Worm (Caenorhabditis elegans) whole organism, young adult: Measurements from ENCODE around the gene M162.15.

Experiments
- F10E7.11 ChIP-seq: sonication (generic microtip); optimal IDR thresholded peaks from 2 replicates; lab custom pipeline; 2017; ENCODE audit warnings: mild to moderate bottlenecking, missing genetic modification characterization, moderate library complexity, missing compliant biosample characterization
- F23B12.7 ChIP-seq: sonication (generic microtip); optimal IDR thresholded peaks from 2 replicates; lab custom pipeline; 2017; ENCODE audit warnings: missing genetic modification characterization, mild to moderate bottlenecking, missing compliant biosample characterization, antibody characterized with exemption, moderate library complexity; ENCODE audit not compliant: insufficient read depth
- F33H1.4 ChIP-seq: fragments of 200-800 bp; sonication (Bioruptor generic); IDR thresholded peaks from 2 replicates; pipeline ENCODE4 v1.3.6; 2022; ENCODE audit warnings: missing genetic modification reagents, missing genetic modification characterization, missing compliant biosample characterization
- F39B2.1 ChIP-seq: fragments of 200-800 bp; sonication (Bioruptor generic); IDR thresholded peaks from 2 replicates; pipeline ENCODE4 v1.3.6; 2022; ENCODE audit warnings: missing genetic modification reagents, missing genetic modification characterization, missing compliant biosample characterization
- F49E8.2 ChIP-seq: sonication (generic microtip); optimal IDR thresholded peaks from 3 replicates; lab custom pipeline; 2017; ENCODE audit warnings: missing genetic modification characterization, mild to moderate bottlenecking, missing compliant biosample characterization, antibody characterized with exemption, moderate library complexity; ENCODE audit not compliant: insufficient read depth
- F55B11.4 ChIP-seq: sonication (generic microtip); optimal IDR thresholded peaks from 2 replicates; lab custom pipeline; 2016; ENCODE audit warnings: missing compliant biosample characterization, missing genetic modification characterization, borderline replicate concordance; ENCODE audit not compliant: insufficient read depth
- Y56A3A.18 ChIP-seq: fragments of 200-800 bp; sonication (Bioruptor generic); IDR thresholded peaks from 2 replicates; pipeline ENCODE4 v1.3.6; 2022; ENCODE audit warnings: missing genetic modification reagents, missing genetic modification characterization, missing compliant biosample characterization
- athp-1 ChIP-seq: sonication (generic microtip); optimal IDR thresholded peaks from 2 replicates; lab custom pipeline; 2017; ENCODE audit warnings: mild to moderate bottlenecking, missing genetic modification characterization, missing compliant biosample characterization
- attf-5 ChIP-seq: fragments of 200-800 bp; sonication (Bioruptor generic); optimal IDR thresholded peaks from 2 replicates; lab custom pipeline; 2018; ENCODE audit warnings: mild to moderate bottlenecking, missing genetic modification characterization, missing compliant biosample characterization
- attf-6 ChIP-seq: fragments of 200-800 bp; sonication (Bioruptor generic); IDR thresholded peaks from 2 replicates; pipeline ENCODE4 v1.3.6; 2022; ENCODE audit warnings: missing genetic modification reagents, missing genetic modification characterization, missing compliant biosample characterization
- bed-2 ChIP-seq: fragments of 200-800 bp; sonication (Bioruptor generic); IDR thresholded peaks from 2 replicates; pipeline ENCODE4 v1.3.6; 2022; ENCODE audit warnings: missing genetic modification reagents, missing genetic modification characterization, missing compliant biosample characterization
- ccch-3 ChIP-seq: fragments of 200-800 bp; sonication (Bioruptor generic); optimal IDR thresholded peaks from 2 replicates; lab custom pipeline; 2018; ENCODE audit warnings: mild to moderate bottlenecking, missing genetic modification characterization, missing compliant biosample characterization
- cebp-1 ChIP-seq, 2 experiments: fragments of 200-800 bp in 1 of 2; sonication (Bioruptor generic) in 1 of 2; sonication (generic microtip) in 1 of 2; IDR thresholded peaks in 1 of 2; optimal IDR thresholded peaks in 1 of 2; 2 replicates each; pipeline versions ENCODE4 v1.3.6 to Lab custom; 2017 to 2022; ENCODE audit warnings: missing compliant biosample characterization in 2 of 2, missing genetic modification characterization in 2 of 2, mild to moderate bottlenecking in 1 of 2, missing genetic modification reagents in 1 of 2, moderate library complexity in 1 of 2
- ceh-100 ChIP-seq: fragments of 200-800 bp; sonication (Bioruptor generic); IDR thresholded peaks from 2 replicates; pipeline ENCODE4 v1.3.6; 2022; ENCODE audit warnings: missing genetic modification reagents, missing genetic modification characterization, missing compliant biosample characterization
- ceh-79 ChIP-seq: sonication (generic microtip); optimal IDR thresholded peaks from 2 replicates; lab custom pipeline; 2017; ENCODE audit warnings: mild to moderate bottlenecking, missing genetic modification characterization, missing compliant biosample characterization
- dox-1 ChIP-seq: fragments of 200-800 bp; sonication (Bioruptor generic); IDR thresholded peaks from 2 replicates; pipeline ENCODE4 v1.3.6; 2022; ENCODE audit warnings: missing genetic modification reagents, missing genetic modification characterization, missing compliant biosample characterization
- egl-18 ChIP-seq: fragments of 200-800 bp; sonication (Bioruptor generic); IDR thresholded peaks from 2 replicates; pipeline ENCODE4 v1.3.6; 2022; ENCODE audit warnings: missing genetic modification reagents, missing genetic modification characterization, missing compliant biosample characterization
- egl-44 ChIP-seq: fragments of 200-800 bp; sonication (Bioruptor generic); IDR thresholded peaks from 2 replicates; pipeline ENCODE4 v1.3.6; 2022; ENCODE audit warnings: missing genetic modification reagents, missing genetic modification characterization, missing compliant biosample characterization
- egrh-3 ChIP-seq: fragments of 200-800 bp; sonication (Bioruptor generic); IDR thresholded peaks from 2 replicates; pipeline ENCODE4 v1.3.6; 2022; ENCODE audit warnings: missing genetic modification reagents, missing genetic modification characterization, missing compliant biosample characterization
- ets-4 ChIP-seq: fragments of 200-800 bp; sonication (Bioruptor generic); optimal IDR thresholded peaks from 2 replicates; lab custom pipeline; 2018; ENCODE audit warnings: mild to moderate bottlenecking, missing genetic modification characterization, missing compliant biosample characterization
- fkh-3 ChIP-seq: sonication (generic microtip); optimal IDR thresholded peaks from 2 replicates; lab custom pipeline; 2016; ENCODE audit warnings: mild to moderate bottlenecking, missing genetic modification characterization, missing compliant biosample characterization
- him-1 ChIP-seq: sonication (generic microtip); optimal IDR thresholded peaks from 2 replicates; lab custom pipeline; 2016; ENCODE audit warnings: missing genotype, missing genetic modification reagents, missing genetic modification characterization, missing compliant biosample characterization
- hmg-20 ChIP-seq: fragments of 200-800 bp; sonication (Bioruptor generic); IDR thresholded peaks from 2 replicates; pipeline ENCODE4 v1.3.6; 2022; ENCODE audit warnings: missing genetic modification reagents, missing genetic modification characterization, missing compliant biosample characterization
- lag-1 ChIP-seq: fragments of 200-800 bp; sonication (Bioruptor generic); IDR thresholded peaks from 2 replicates; pipeline ENCODE4 v1.3.6; 2022; ENCODE audit warnings: missing genetic modification reagents, missing genetic modification characterization, missing compliant biosample characterization
- let-526 ChIP-seq: fragments of 200-800 bp; sonication (Bioruptor generic); IDR thresholded peaks from 2 replicates; pipeline ENCODE4 v1.3.6; 2022; ENCODE audit warnings: missing genetic modification reagents, missing genetic modification characterization, missing compliant biosample characterization
- lin-26 ChIP-seq: fragments of 200-800 bp; sonication (Bioruptor generic); IDR thresholded peaks from 2 replicates; pipeline ENCODE4 v1.3.6; 2022; ENCODE audit warnings: missing genetic modification reagents, missing genetic modification characterization, missing compliant biosample characterization
- lin-40 ChIP-seq: sonication (generic microtip); optimal IDR thresholded peaks from 2 replicates; lab custom pipeline; 2016; ENCODE audit warnings: missing genetic modification characterization, mild to moderate bottlenecking, missing compliant biosample characterization, missing genotype, missing genetic modification reagents
- lin-54 ChIP-seq: fragments of 200-800 bp; sonication (Bioruptor generic); optimal IDR thresholded peaks from 2 replicates; lab custom pipeline; 2018; ENCODE audit warnings: mild to moderate bottlenecking, missing genetic modification characterization, missing compliant biosample characterization
- lsl-1 ChIP-seq: fragments of 200-800 bp; sonication (Bioruptor generic); optimal IDR thresholded peaks from 2 replicates; lab custom pipeline; 2018; ENCODE audit warnings: mild to moderate bottlenecking, missing genetic modification characterization, moderate library complexity, missing compliant biosample characterization
- madf-3 ChIP-seq: fragments of 200-800 bp; sonication (Bioruptor generic); IDR thresholded peaks from 2 replicates; pipeline ENCODE4 v1.3.6; 2022; ENCODE audit warnings: missing genetic modification reagents, missing genetic modification characterization, missing compliant biosample characterization
- mcd-1 ChIP-seq: fragments of 200-800 bp; sonication (Bioruptor generic); IDR thresholded peaks from 2 replicates; pipeline ENCODE4 v1.3.6; 2022; ENCODE audit warnings: missing genetic modification reagents, missing genetic modification characterization, missing compliant biosample characterization
- mel-28 ChIP-seq: sonication (generic microtip); optimal IDR thresholded peaks from 2 replicates; lab custom pipeline; 2016; ENCODE audit warnings: borderline replicate concordance, mild to moderate bottlenecking, missing genetic modification characterization, missing compliant biosample characterization
- mxl-1 ChIP-seq: sonication (generic microtip); optimal IDR thresholded peaks from 2 replicates; lab custom pipeline; 2016; ENCODE audit warnings: missing genetic modification characterization, missing compliant biosample characterization
- nhr-90 ChIP-seq: sonication (generic microtip); optimal IDR thresholded peaks from 2 replicates; lab custom pipeline; 2016; ENCODE audit warnings: missing genotype, mild to moderate bottlenecking, missing genetic modification characterization, missing compliant biosample characterization
- pbrm-1 ChIP-seq: fragments of 200-800 bp; sonication (Bioruptor generic); IDR thresholded peaks from 2 replicates; pipeline ENCODE4 v1.3.6; 2022; ENCODE audit warnings: missing genetic modification reagents, missing genetic modification characterization, missing compliant biosample characterization
- pha-4 ChIP-seq: fragments of 150-350 bp; sonication (generic microtip); optimal IDR thresholded peaks from 2 replicates; lab custom pipeline; 2014; ENCODE audit warnings: missing biosample characterization, missing genetic modification reagents, missing genetic modification characterization
- rec-8 ChIP-seq, 2 experiments: sonication (generic microtip); optimal IDR thresholded peaks; 2 replicates each; lab custom pipeline; 2016; ENCODE audit warnings: mild to moderate bottlenecking in 2 of 2, missing genetic modification characterization in 2 of 2, missing genetic modification reagents in 2 of 2, missing genotype in 2 of 2, missing biosample characterization in 1 of 2, missing compliant biosample characterization in 1 of 2, moderate library complexity in 1 of 2
- repo-1 ChIP-seq: sonication (generic microtip); optimal IDR thresholded peaks from 2 replicates; lab custom pipeline; 2017; ENCODE audit warnings: mild to moderate bottlenecking, missing genetic modification characterization, missing compliant biosample characterization
- sea-2 ChIP-seq: fragments of 200-800 bp; sonication (Bioruptor generic); IDR thresholded peaks from 2 replicates; pipeline ENCODE4 v1.3.6; 2022; ENCODE audit warnings: missing genetic modification characterization, missing compliant biosample characterization
- snpc-1.1 ChIP-seq: sonication (generic microtip); optimal IDR thresholded peaks from 2 replicates; lab custom pipeline; 2017; ENCODE audit warnings: missing genetic modification characterization, mild to moderate bottlenecking, missing compliant biosample characterization, antibody characterized with exemption, moderate library complexity, missing genotype, missing genetic modification reagents; ENCODE audit not compliant: insufficient read depth
- tbp1 ChIP-seq: fragments of 200-800 bp; sonication (Bioruptor generic); optimal IDR thresholded peaks from 2 replicates; lab custom pipeline; 2018; ENCODE audit warnings: mild to moderate bottlenecking, missing genetic modification characterization, missing compliant biosample characterization
- tlf-1 ChIP-seq: fragments of 200-800 bp; sonication (Bioruptor generic); optimal IDR thresholded peaks from 2 replicates; lab custom pipeline; 2018; ENCODE audit warnings: mild to moderate bottlenecking, missing genetic modification characterization, missing compliant biosample characterization
- unc-130 ChIP-seq: sonication (generic microtip); optimal IDR thresholded peaks from 2 replicates; lab custom pipeline; 2016; ENCODE audit warnings: missing genetic modification reagents, missing genetic modification characterization, missing compliant biosample characterization
- zim-3 ChIP-seq: sonication (generic microtip); optimal IDR thresholded peaks from 2 replicates; lab custom pipeline; 2017; ENCODE audit warnings: mild to moderate bottlenecking, missing genetic modification characterization, moderate library complexity, missing compliant biosample characterization
- ztf-18 ChIP-seq: sonication (generic microtip); optimal IDR thresholded peaks from 2 replicates; lab custom pipeline; 2016; ENCODE audit warnings: missing genotype, mild to moderate bottlenecking, missing genetic modification characterization, missing compliant biosample characterization
- ztf-25 ChIP-seq: fragments of 200-800 bp; sonication (Bioruptor generic); IDR thresholded peaks from 2 replicates; pipeline ENCODE4 v1.3.6; 2022; ENCODE audit warnings: missing genetic modification reagents, missing genetic modification characterization, missing compliant biosample characterization
- ztf-28 ChIP-seq: fragments of 200-800 bp; sonication (Bioruptor generic); IDR thresholded peaks from 2 replicates; pipeline ENCODE4 v1.3.6; 2022; ENCODE audit warnings: missing genetic modification reagents, missing genetic modification characterization, missing compliant biosample characterization

Gene M162.15

ce11 chrV:19722881-19723280 lies 48.7 kb downstream of the M162.15 start:
- no peak for TF ChIP-seq repo-1
- TF ChIP-seq rec-8 (tag; optimal IDR thresholded peaks at IDR 0.05; lab: Kevin White, UChicago) = peak; percentile 5 to 14
- peak; percentile 32 for TF ChIP-seq ztf-18 (tag; lab: Kevin White, UChicago)
- TF ChIP-seq lsl-1 = peak; percentile 3
- no peak for TF ChIP-seq sea-2 (GFP tag; lab: Robert Waterston, UW)
- TF ChIP-seq fkh-3 (tag; lab: Kevin White, UChicago) = no peak
- peak; percentile 4 for TF ChIP-seq him-1 (tag; lab: Kevin White, UChicago)
- TF ChIP-seq F33H1.4 (GFP tag; lab: Robert Waterston, UW) = no peak; the same call in 1 of the 2 replicates
- TF ChIP-seq athp-1 (tag; lab: Kevin White, UChicago) = no peak
- TF ChIP-seq F10E7.11 (tag; lab: Kevin White, UChicago) = no peak
- no peak for TF ChIP-seq lin-40
- no peak for TF ChIP-seq F55B11.4 (tag; lab: Kevin White, UChicago)
- TF ChIP-seq lag-1 = no peak
- TF ChIP-seq pha-4 (tag; lab: Kevin White, UChicago) = no peak
- TF ChIP-seq ztf-25 (GFP tag; lab: Robert Waterston, UW) = 0 out of 2 replicates have a peak, but pooled peaks have one; percentile 53
- peak; percentile 25 for TF ChIP-seq lin-54 (GFP tag; lab: Kevin White, UChicago)
- TF ChIP-seq bed-2 (GFP tag; lab: Robert Waterston, UW) = no peak
- peak; percentile 63; the same call in 1 of the 2 replicates for TF ChIP-seq dox-1
- TF ChIP-seq ceh-100 (GFP tag; lab: Robert Waterston, UW) = no peak
- TF ChIP-seq let-526 (GFP tag; lab: Robert Waterston, UW) = no peak
- TF ChIP-seq mcd-1 = peak; percentile 52
- peak; percentile 4 for TF ChIP-seq nhr-90 (tag; lab: Kevin White, UChicago)
- no peak for TF ChIP-seq unc-130 (GFP tag; lab: Kevin White, UChicago)
- TF ChIP-seq lin-26 (GFP tag; lab: Robert Waterston, UW) = 0 out of 2 replicates have a peak, but pooled peaks have one; percentile 68
- no peak for TF ChIP-seq Y56A3A.18
- TF ChIP-seq attf-6 (GFP tag; lab: Robert Waterston, UW) = no peak
- TF ChIP-seq ets-4 (GFP tag; lab: Kevin White, UChicago) = no peak
- peak; percentile 27; the same call in 1 of the 2 replicates for TF ChIP-seq egl-44 (GFP tag; lab: Robert Waterston, UW)
- TF ChIP-seq tlf-1 (GFP tag; lab: Kevin White, UChicago) = no peak
- TF ChIP-seq F49E8.2 (tag; lab: Kevin White, UChicago) = no peak
- no peak for TF ChIP-seq F39B2.1 (GFP tag; lab: Robert Waterston, UW)
- TF ChIP-seq egl-18 (GFP tag; lab: Robert Waterston, UW) = no peak
- no peak for TF ChIP-seq ccch-3 (GFP tag; lab: Kevin White, UChicago)
- TF ChIP-seq mel-28 (tag; lab: Kevin White, UChicago) = no peak
- peak; percentile 71; the same call in 1 of the 2 replicates for TF ChIP-seq ztf-28 (GFP tag; lab: Robert Waterston, UW)
- TF ChIP-seq attf-5 (GFP tag; lab: Kevin White, UChicago) = no peak
- peak; percentile 65; the same call in 1 of the 2 replicates for TF ChIP-seq madf-3
- TF ChIP-seq ceh-79 (tag; lab: Kevin White, UChicago) = no peak
- TF ChIP-seq egrh-3 (GFP tag; lab: Robert Waterston, UW) = peak; percentile 39; the same call in 1 of the 2 replicates
- peak; percentile 8 for TF ChIP-seq F23B12.7 (tag; lab: Kevin White, UChicago)
- no peak for TF ChIP-seq cebp-1 (GFP tag; IDR thresholded peaks at IDR 0.05; lab: Robert Waterston, UW)
- no peak for TF ChIP-seq cebp-1 (tag; optimal IDR thresholded peaks at IDR 0.05; lab: Kevin White, UChicago)
- TF ChIP-seq snpc-1.1 (tag; lab: Kevin White, UChicago) = no peak
- TF ChIP-seq zim-3 (tag; lab: Kevin White, UChicago) = peak; percentile 41
- peak; percentile 64 for TF ChIP-seq pbrm-1
- peak; percentile 95 for TF ChIP-seq tbp1 (GFP tag; lab: Kevin White, UChicago)
- TF ChIP-seq mxl-1 (tag; lab: Kevin White, UChicago) = no peak
- 0 out of 2 replicates have a peak, but pooled peaks have one; percentile 43 for TF ChIP-seq hmg-20 (GFP tag; lab: Robert Waterston, UW)
